Worm (Caenorhabditis elegans): ENCODE results near the gene Y53C12B.7.
A peak's percentile ranks its signal among the peaks of the same experiment; 100 is the strongest.

- no peak for TF ChIP-seq ama-1 (optimal IDR thresholded peaks at IDR 0.05)
- peak; percentile 74 for TF ChIP-seq F13C5.2 (tag; optimal IDR thresholded peaks at IDR 0.05)
- TF ChIP-seq aly-1 (tag; optimal IDR thresholded peaks at IDR 0.05), result no peak
- TF ChIP-seq hmbx-1 (tag; optimal IDR thresholded peaks at IDR 0.05), result no peak
Observed at ce11 chrII:9716417-9717039, 36.5 kb downstream of the Y53C12B.7 start, which contains the start of gene wee-1.3.
